Fruit fly (Drosophila melanogaster) whole organism, embryonic: ENCODE results near the gene CG44437.

Source experiments
- BEAF-32 ChIP-seq: fragments of 200-800 bp; sonication (Bioruptor generic); optimal IDR thresholded peaks from 3 replicates; lab custom pipeline; 2017; ENCODE audit warnings: missing biosample characterization, missing genetic modification characterization, mild to moderate bottlenecking, moderate library complexity, missing genetic modification reagents
- CG10543 ChIP-seq: fragments of 200-800 bp; sonication (Bioruptor generic); optimal IDR thresholded peaks from 3 replicates; lab custom pipeline; 2017; ENCODE audit warnings: missing biosample characterization, mild to moderate bottlenecking, missing genetic modification characterization, moderate library complexity
- CG11085 ChIP-seq: fragments of 200-800 bp; sonication (Bioruptor generic); IDR thresholded peaks from 2 replicates; pipeline ENCODE4 v1.3.6; 2022; ENCODE audit warnings: missing biosample characterization, missing genetic modification characterization
- CG11456 ChIP-seq: fragments of 200-800 bp; sonication (Bioruptor generic); IDR thresholded peaks from 3 replicates; pipeline ENCODE4 v1.3.6; 2022; ENCODE audit warnings: missing biosample characterization, missing genetic modification characterization
- CG11696 ChIP-seq: fragments of 200-800 bp; sonication (Bioruptor generic); IDR thresholded peaks from 2 replicates; pipeline ENCODE4 v1.3.6; 2022; ENCODE audit warnings: missing biosample characterization, missing genetic modification characterization
- CG12219 ChIP-seq: fragments of 200-800 bp; sonication (Bioruptor generic); optimal IDR thresholded peaks from 3 replicates; lab custom pipeline; 2018; ENCODE audit warnings: missing biosample characterization, mild to moderate bottlenecking, missing genetic modification characterization
- CG1233 ChIP-seq: fragments of 200-800 bp; sonication (Bioruptor generic); optimal IDR thresholded peaks from 4 replicates; lab custom pipeline; 2018; ENCODE audit warnings: missing biosample characterization, mild to moderate bottlenecking, missing genetic modification characterization
- CG15269 ChIP-seq: fragments of 200-800 bp; sonication (Bioruptor generic); optimal IDR thresholded peaks from 2 replicates; lab custom pipeline; 2018; ENCODE audit warnings: missing biosample characterization, mild to moderate bottlenecking, missing genetic modification characterization, moderate library complexity
- CG1529 ChIP-seq: fragments of 200-800 bp; sonication (Bioruptor generic); optimal IDR thresholded peaks from 3 replicates; lab custom pipeline; 2018; ENCODE audit warnings: missing biosample characterization, missing genetic modification characterization
- CG15601 ChIP-seq: fragments of 200-800 bp; sonication (Bioruptor generic); optimal IDR thresholded peaks from 3 replicates; lab custom pipeline; 2019; ENCODE audit warnings: missing biosample characterization, mild to moderate bottlenecking, missing genetic modification characterization, moderate library complexity
- CG1647 ChIP-seq: fragments of 200-800 bp; sonication (Bioruptor generic); optimal IDR thresholded peaks from 3 replicates; lab custom pipeline; 2016; ENCODE audit warnings: missing biosample characterization, missing genetic modification characterization
- CG16863 ChIP-seq: fragments of 200-800 bp; sonication (Bioruptor generic); optimal IDR thresholded peaks from 3 replicates; lab custom pipeline; 2016; ENCODE audit warnings: missing biosample characterization, missing genetic modification characterization
- CG17568 ChIP-seq: fragments of 200-800 bp; sonication (Bioruptor generic); optimal IDR thresholded peaks from 2 replicates; lab custom pipeline; 2018; ENCODE audit warnings: missing biosample characterization, mild to moderate bottlenecking, missing genetic modification characterization, moderate library complexity
- CG30431 ChIP-seq: fragments of 200-800 bp; sonication (Bioruptor generic); optimal IDR thresholded peaks from 2 replicates; lab custom pipeline; 2017; ENCODE audit warnings: missing biosample characterization, missing genetic modification characterization
- CG6254 ChIP-seq: fragments of 200-800 bp; sonication (Bioruptor generic); optimal IDR thresholded peaks from 3 replicates; lab custom pipeline; 2017; ENCODE audit warnings: mild to moderate bottlenecking, missing biosample characterization, missing genetic modification reagents, missing genetic modification characterization
- CG7786 ChIP-seq: fragments of 200-800 bp; sonication (Bioruptor generic); optimal IDR thresholded peaks from 2 replicates; lab custom pipeline; 2016; ENCODE audit warnings: missing biosample characterization, missing genetic modification characterization
- CG7963 ChIP-seq: fragments of 200-800 bp; sonication (Bioruptor generic); IDR thresholded peaks from 3 replicates; pipeline ENCODE4 v1.3.6; 2022; ENCODE audit warnings: missing biosample characterization, missing genetic modification characterization; ENCODE audit not compliant: partially characterized antibody
- CG8924 ChIP-seq: fragments of 200-800 bp; optimal IDR thresholded peaks from 3 replicates; lab custom pipeline; 2019; ENCODE audit warnings: missing biosample characterization, mild to moderate bottlenecking, missing genetic modification characterization, moderate library complexity
- CG9876 ChIP-seq: fragments of 200-800 bp; sonication (Bioruptor generic); optimal IDR thresholded peaks from 2 replicates; lab custom pipeline; 2016; ENCODE audit warnings: missing biosample characterization, missing genetic modification characterization
- D ChIP-seq, 2 experiments: fragments of 200-800 bp in 1 of 2; fragments of >200 bp in 1 of 2; sonication (Bioruptor generic) in 1 of 2; optimal IDR thresholded peaks; 2 replicates in 1 of 2; 3 replicates in 1 of 2; lab custom pipeline; 2017; ENCODE audit warnings: mild to moderate bottlenecking in 1 of 2, missing biosample characterization in 1 of 2, missing genetic modification characterization in 1 of 2, missing genetic modification reagents in 1 of 2
- Dll ChIP-seq: fragments of 200-800 bp; sonication (Bioruptor generic); IDR thresholded peaks from 4 replicates; pipeline ENCODE4 v1.3.6; 2022; ENCODE audit warnings: missing biosample characterization, missing genetic modification characterization; ENCODE audit not compliant: partially characterized antibody
- E2f2 ChIP-seq: fragments of 200-800 bp; sonication (Bioruptor generic); IDR thresholded peaks from 2 replicates; pipeline ENCODE4 v1.3.6; 2022; ENCODE audit warnings: missing biosample characterization, missing genetic modification characterization
- HHEX ChIP-seq: fragments of 200-800 bp; sonication (Bioruptor generic); optimal IDR thresholded peaks from 3 replicates; lab custom pipeline; 2017; ENCODE audit warnings: missing biosample characterization, mild to moderate bottlenecking, missing genetic modification characterization, missing genetic modification reagents
- Hr51 ChIP-seq, 2 experiments: fragments of 200-800 bp; sonication (Bioruptor generic); optimal IDR thresholded peaks; 2 replicates in 1 of 2; 3 replicates in 1 of 2; lab custom pipeline; 2016 to 2018; ENCODE audit warnings: missing biosample characterization in 2 of 2, missing genetic modification characterization in 2 of 2, mild to moderate bottlenecking in 1 of 2, moderate library complexity in 1 of 2
- Mad ChIP-seq: fragments of 200-800 bp; sonication (Bioruptor generic); optimal IDR thresholded peaks from 2 replicates; lab custom pipeline; 2016; ENCODE audit warnings: missing biosample characterization, missing genetic modification characterization
- Meics ChIP-seq: fragments of 200-800 bp; sonication (Bioruptor generic); optimal IDR thresholded peaks from 2 replicates; lab custom pipeline; 2017; ENCODE audit warnings: missing biosample characterization, mild to moderate bottlenecking, missing genetic modification characterization
- Nf-YA ChIP-seq: fragments of 200-800 bp; sonication (Bioruptor generic); IDR thresholded peaks from 2 replicates; pipeline ENCODE4 v1.3.6; 2022; ENCODE audit warnings: missing biosample characterization, missing genetic modification characterization
- Nf-YB ChIP-seq: fragments of 200-800 bp; sonication (Bioruptor generic); optimal IDR thresholded peaks from 3 replicates; lab custom pipeline; 2019; ENCODE audit warnings: missing biosample characterization, mild to moderate bottlenecking, missing genetic modification characterization, moderate library complexity
- Opbp ChIP-seq: fragments of 200-800 bp; sonication (Bioruptor generic); IDR thresholded peaks from 3 replicates; pipeline ENCODE4 v1.3.6; 2022; ENCODE audit warnings: missing biosample characterization, missing genetic modification characterization; ENCODE audit not compliant: partially characterized antibody
- PHDP ChIP-seq: fragments of 200-800 bp; sonication (Bioruptor generic); optimal IDR thresholded peaks from 3 replicates; lab custom pipeline; 2018; ENCODE audit warnings: missing biosample characterization, mild to moderate bottlenecking, missing genetic modification characterization, moderate library complexity
- Side ChIP-seq: fragments of 200-800 bp; sonication (Bioruptor generic); optimal IDR thresholded peaks from 2 replicates; lab custom pipeline; 2016; ENCODE audit warnings: missing biosample characterization, missing genetic modification characterization
- Six4 ChIP-seq: fragments of 200-800 bp; sonication (Bioruptor generic); optimal IDR thresholded peaks from 2 replicates; lab custom pipeline; 2016; ENCODE audit warnings: missing biosample characterization, missing genetic modification characterization
- Trl ChIP-seq, 3 experiments: fragments of >200 bp in 2 of 3; fragments of 200-800 bp in 1 of 3; sonication (Bioruptor generic) in 1 of 3; optimal IDR thresholded peaks; 2 replicates in 1 of 3; 3 replicates in 2 of 3; lab custom pipeline; 2016 to 2017; ENCODE audit warnings: missing biosample characterization in 1 of 3, missing genetic modification characterization in 1 of 3
- btn ChIP-seq: fragments of 200-800 bp; sonication (Bioruptor generic); optimal IDR thresholded peaks from 2 replicates; lab custom pipeline; 2016; ENCODE audit warnings: missing biosample characterization, missing genetic modification characterization
- dati ChIP-seq: fragments of 200-800 bp; sonication (Bioruptor generic); IDR thresholded peaks from 2 replicates; pipeline ENCODE4 v1.3.6; 2022; ENCODE audit warnings: missing biosample characterization, missing genetic modification characterization
- disco-r ChIP-seq: fragments of 200-800 bp; sonication (Bioruptor generic); optimal IDR thresholded peaks from 2 replicates; lab custom pipeline; 2016; ENCODE audit warnings: missing biosample characterization, missing genetic modification characterization
- gt ChIP-seq: fragments of 200-800 bp; sonication (Bioruptor generic); IDR thresholded peaks from 2 replicates; pipeline ENCODE4 v1.3.6; 2022; ENCODE audit warnings: missing biosample characterization, missing genetic modification characterization
- ind ChIP-seq: fragments of 200-800 bp; sonication (Bioruptor generic); optimal IDR thresholded peaks from 3 replicates; lab custom pipeline; 2016; ENCODE audit warnings: missing biosample characterization, missing genetic modification characterization
- insv ChIP-seq, 2 experiments: fragments of 200-800 bp; sonication (Bioruptor generic); optimal IDR thresholded peaks; 3 replicates each; lab custom pipeline; 2016 to 2018; ENCODE audit warnings: missing biosample characterization in 2 of 2, missing genetic modification characterization in 2 of 2
- lilli ChIP-seq: fragments of 200-800 bp; sonication (Bioruptor generic); optimal IDR thresholded peaks from 3 replicates; lab custom pipeline; 2016; ENCODE audit warnings: missing biosample characterization, missing genetic modification characterization
- mld ChIP-seq: fragments of 200-800 bp; sonication (Bioruptor generic); IDR thresholded peaks from 3 replicates; pipeline ENCODE4 v1.3.6; 2022; ENCODE audit warnings: missing biosample characterization, missing genetic modification characterization; ENCODE audit not compliant: partially characterized antibody
- nerfin-2 ChIP-seq: fragments of 200-800 bp; sonication (Bioruptor generic); IDR thresholded peaks from 2 replicates; pipeline ENCODE4 v1.3.6; 2022; ENCODE audit warnings: missing biosample characterization, missing genetic modification characterization; ENCODE audit not compliant: partially characterized antibody
- prd ChIP-seq, 3 experiments: fragments of >200 bp in 2 of 3; fragments of 200-800 bp in 1 of 3; sonication (Bioruptor generic) in 1 of 3; optimal IDR thresholded peaks in 2 of 3; IDR thresholded peaks in 1 of 3; 2 replicates in 2 of 3; 3 replicates in 1 of 3; pipeline versions ENCODE4 v1.3.6 to Lab custom; 2017 to 2022; ENCODE audit warnings: missing biosample characterization in 1 of 3, missing genetic modification characterization in 1 of 3
- sima ChIP-seq: fragments of 200-800 bp; sonication (Bioruptor generic); optimal IDR thresholded peaks from 2 replicates; lab custom pipeline; 2016; ENCODE audit warnings: missing biosample characterization, missing genetic modification characterization
- sr ChIP-seq: fragments of 200-800 bp; sonication (Bioruptor generic); IDR thresholded peaks from 3 replicates; pipeline ENCODE4 v1.3.6; 2022; ENCODE audit warnings: missing biosample characterization, missing genetic modification characterization
- stc ChIP-seq: fragments of 200-800 bp; sonication (Bioruptor generic); IDR thresholded peaks from 2 replicates; pipeline ENCODE4 v1.3.6; 2022; ENCODE audit warnings: missing biosample characterization, missing genetic modification characterization
- tna ChIP-seq: fragments of 200-800 bp; sonication (Bioruptor generic); IDR thresholded peaks from 2 replicates; pipeline ENCODE4 v1.3.6; 2022; ENCODE audit warnings: missing biosample characterization, missing genetic modification characterization; ENCODE audit not compliant: partially characterized antibody
- wdn ChIP-seq: fragments of 200-800 bp; sonication (Bioruptor generic); IDR thresholded peaks from 2 replicates; pipeline ENCODE4 v1.3.6; 2022; ENCODE audit warnings: missing biosample characterization, missing genetic modification characterization

Gene CG44437

DNA sequence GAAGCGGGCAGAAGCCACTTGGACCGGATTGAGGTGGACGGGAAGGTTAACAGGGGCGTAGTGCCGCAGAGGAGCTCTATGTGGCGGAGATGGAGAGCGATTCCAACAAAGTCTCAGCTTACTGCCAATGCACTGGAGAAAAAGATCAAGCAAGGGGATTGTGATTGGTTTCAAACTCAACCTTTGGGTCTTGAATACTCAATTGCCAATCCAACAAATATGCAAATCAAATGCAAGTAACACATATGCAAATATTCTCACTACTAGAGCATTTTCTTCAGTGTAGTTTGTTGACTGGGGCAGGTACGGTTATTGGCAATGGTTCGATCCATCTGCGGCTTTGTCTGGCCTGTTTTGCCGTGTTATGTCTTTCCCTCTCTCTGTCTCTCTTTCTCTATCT is 49.2 kb upstream of the CG44437 start (continued):
- no peak for TF ChIP-seq Trl (optimal IDR thresholded peaks at IDR 0.05; lab: Kevin White, UChicago)
- TF ChIP-seq Trl (GFP tag; optimal IDR thresholded peaks at IDR 0.05; lab: Kevin White, UChicago) = peak; percentile 86
- peak; percentile 59 for TF ChIP-seq CG30431 (GFP tag; lab: Kevin White, UChicago)
- peak; percentile 58; the same call in 1 of the 2 replicates for TF ChIP-seq gt (GFP tag; lab: Robert Waterston, UW)
- peak; percentile 63 for TF ChIP-seq CG15601 (tag; lab: Kevin White, UChicago)
- TF ChIP-seq disco-r (GFP tag; lab: Kevin White, UChicago) = peak; percentile 17
- TF ChIP-seq CG15269 = peak; percentile 70
- TF ChIP-seq mld (GFP tag; lab: Robert Waterston, UW) = no peak
- peak; percentile 53 for TF ChIP-seq CG17568
- TF ChIP-seq btn (GFP tag; lab: Kevin White, UChicago) = peak; percentile 69
- no peak for TF ChIP-seq BEAF-32 (GFP tag; lab: Kevin White, UChicago)
- TF ChIP-seq CG11085 (GFP tag; lab: Robert Waterston, UW) = peak; percentile 49
- TF ChIP-seq Opbp (GFP tag; lab: Robert Waterston, UW) = no peak
- TF ChIP-seq sr (GFP tag; lab: Robert Waterston, UW) = peak; percentile 68; the same call in 1 of the 3 replicates
- TF ChIP-seq Mad (GFP tag; lab: Kevin White, UChicago) = peak; percentile 24
- TF ChIP-seq ind (GFP tag; lab: Kevin White, UChicago) = peak; percentile 87
- TF ChIP-seq Dll (GFP tag; lab: Robert Waterston, UW) = no peak
- TF ChIP-seq CG9876 (GFP tag; lab: Kevin White, UChicago) = peak; percentile 65
- TF ChIP-seq Hr51 (GFP tag; optimal IDR thresholded peaks at IDR 0.05; lab: Kevin White, UChicago) = peak; percentile 62 to 73
- TF ChIP-seq dati = peak; percentile 61; the same call in 1 of the 2 replicates
- peak; percentile 66 for TF ChIP-seq stc (GFP tag; lab: Robert Waterston, UW)
- TF ChIP-seq CG8924 = peak; percentile 65
- peak; percentile 73 for TF ChIP-seq PHDP (tag; lab: Kevin White, UChicago)
- TF ChIP-seq tna (GFP tag; lab: Robert Waterston, UW) = no peak
- TF ChIP-seq CG11456 (GFP tag; lab: Robert Waterston, UW) = peak; percentile 79; the same call in 2 of the 3 replicates
- TF ChIP-seq CG1529 (GFP tag; lab: Kevin White, UChicago) = peak; percentile 30
- peak; percentile 49; the same call in 1 of the 2 replicates for TF ChIP-seq wdn (GFP tag; lab: Robert Waterston, UW)
- peak; percentile 71 for TF ChIP-seq Meics (GFP tag; lab: Kevin White, UChicago)
- TF ChIP-seq Nf-YA (GFP tag; lab: Robert Waterston, UW) = 0 out of 2 replicates have a peak, but pooled peaks have one; percentile 24
- TF ChIP-seq CG10543 (GFP tag; lab: Kevin White, UChicago) = no peak
- no peak for TF ChIP-seq D (optimal IDR thresholded peaks at IDR 0.05; lab: Kevin White, UChicago)
- peak; percentile 66 for TF ChIP-seq D (GFP tag; optimal IDR thresholded peaks at IDR 0.05; lab: Kevin White, UChicago)
- peak; percentile 74 for TF ChIP-seq CG16863
- TF ChIP-seq HHEX (GFP tag; lab: Kevin White, UChicago) = peak; percentile 80
- peak; percentile 70 for TF ChIP-seq CG1233
- TF ChIP-seq CG12219 (GFP tag; lab: Kevin White, UChicago) = peak; percentile 77
- TF ChIP-seq sima (GFP tag; lab: Kevin White, UChicago) = peak; percentile 14
- TF ChIP-seq CG7963 = no peak
- peak; percentile 70 for TF ChIP-seq Six4 (GFP tag; lab: Kevin White, UChicago)
- TF ChIP-seq insv (GFP tag; optimal IDR thresholded peaks at IDR 0.05; lab: Kevin White, UChicago) = no peak
- peak; percentile 38; the same call in 1 of the 2 replicates for TF ChIP-seq CG11696 (GFP tag; lab: Robert Waterston, UW)
- TF ChIP-seq Side (GFP tag; lab: Kevin White, UChicago) = peak; percentile 92
- TF ChIP-seq lilli (GFP tag; lab: Kevin White, UChicago) = peak; percentile 89
- no peak for TF ChIP-seq nerfin-2 (GFP tag; lab: Robert Waterston, UW)
- TF ChIP-seq CG6254 (GFP tag; lab: Kevin White, UChicago) = peak; percentile 57
- peak; percentile 71 for TF ChIP-seq CG7786 (GFP tag; lab: Kevin White, UChicago)
- TF ChIP-seq E2f2 (GFP tag; lab: Robert Waterston, UW) = peak; percentile 53
- peak; percentile 22 for TF ChIP-seq Nf-YB (GFP tag; lab: Kevin White, UChicago)
- no peak for TF ChIP-seq prd (optimal IDR thresholded peaks at IDR 0.05; lab: Kevin White, UChicago)
- TF ChIP-seq prd (GFP tag; IDR thresholded peaks at IDR 0.05; lab: Robert Waterston, UW) = peak; percentile 81
- peak; percentile 47 for TF ChIP-seq CG1647 (GFP tag; lab: Kevin White, UChicago)
